Worm (Caenorhabditis elegans) whole organism, young adult: ENCODE data around the gene twk-5.
A peak's percentile ranks its signal among the peaks of the same experiment; 100 is the strongest.

Experiments
- B0336.3 ChIP-seq: fragments of 200-800 bp; sonication (Bioruptor generic); IDR thresholded peaks from 2 replicates; pipeline ENCODE4 v1.3.6; 2022; ENCODE audit warnings: missing genetic modification characterization, missing compliant biosample characterization
- D2030.7 ChIP-seq: fragments of 200-800 bp; sonication (Bioruptor generic); IDR thresholded peaks from 2 replicates; pipeline ENCODE4 v1.3.6; 2022; ENCODE audit warnings: missing genetic modification reagents, missing genetic modification characterization, missing compliant biosample characterization
- F10E7.11 ChIP-seq: sonication (generic microtip); optimal IDR thresholded peaks from 2 replicates; lab custom pipeline; 2017; ENCODE audit warnings: mild to moderate bottlenecking, missing genetic modification characterization, moderate library complexity, missing compliant biosample characterization
- F22D6.2 ChIP-seq: sonication (generic microtip); optimal IDR thresholded peaks from 2 replicates; lab custom pipeline; 2016; ENCODE audit warnings: mild to moderate bottlenecking, missing genetic modification characterization, missing compliant biosample characterization
- F37B4.10 ChIP-seq: fragments of 200-800 bp; sonication (Bioruptor generic); IDR thresholded peaks from 2 replicates; pipeline ENCODE4 v1.3.6; 2022; ENCODE audit warnings: missing genetic modification characterization, missing compliant biosample characterization
- F39B2.1 ChIP-seq: fragments of 200-800 bp; sonication (Bioruptor generic); IDR thresholded peaks from 2 replicates; pipeline ENCODE4 v1.3.6; 2022; ENCODE audit warnings: missing genetic modification reagents, missing genetic modification characterization, missing compliant biosample characterization
- K11D2.4 ChIP-seq: fragments of 200-800 bp; sonication (Bioruptor generic); IDR thresholded peaks from 2 replicates; pipeline ENCODE4 v1.3.6; 2022; ENCODE audit warnings: missing genetic modification reagents, missing genetic modification characterization, missing compliant biosample characterization
- K12H6.12 ChIP-seq: fragments of 200-800 bp; sonication (Bioruptor generic); optimal IDR thresholded peaks from 2 replicates; lab custom pipeline; 2018; ENCODE audit warnings: mild to moderate bottlenecking, missing genetic modification characterization, missing compliant biosample characterization
- T07F8.4 ChIP-seq: sonication (generic microtip); optimal IDR thresholded peaks from 2 replicates; lab custom pipeline; 2016; ENCODE audit warnings: mild to moderate bottlenecking, missing genetic modification characterization, moderate library complexity, missing compliant biosample characterization
- Y53F4B.3 ChIP-seq: fragments of 200-800 bp; sonication (Bioruptor generic); IDR thresholded peaks from 2 replicates; pipeline ENCODE4 v1.3.6; 2022; ENCODE audit warnings: missing genetic modification reagents, missing genetic modification characterization, missing compliant biosample characterization
- Y56A3A.18 ChIP-seq: fragments of 200-800 bp; sonication (Bioruptor generic); IDR thresholded peaks from 2 replicates; pipeline ENCODE4 v1.3.6; 2022; ENCODE audit warnings: missing genetic modification reagents, missing genetic modification characterization, missing compliant biosample characterization
- Y67H2A.10 ChIP-seq: fragments of 200-800 bp; sonication (Bioruptor generic); conservative IDR thresholded peaks from 2 replicates; pipeline ENCODE4 v1.3.6; 2022; ENCODE audit warnings: missing genetic modification reagents, missing genetic modification characterization, missing compliant biosample characterization
- Y95B8A.8 ChIP-seq: fragments of 200-800 bp; sonication (Bioruptor generic); IDR thresholded peaks from 2 replicates; pipeline ENCODE4 v1.3.6; 2022; ENCODE audit warnings: missing genetic modification reagents, missing genetic modification characterization, missing compliant biosample characterization
- ZK185.1 ChIP-seq: sonication (generic microtip); optimal IDR thresholded peaks from 2 replicates; lab custom pipeline; 2016; ENCODE audit warnings: mild to moderate bottlenecking, missing genetic modification characterization, missing compliant biosample characterization; ENCODE audit not compliant: poor library complexity, severe bottlenecking
- akir-1 ChIP-seq: fragments of 200-800 bp; sonication (Bioruptor generic); optimal IDR thresholded peaks from 2 replicates; lab custom pipeline; 2018; ENCODE audit warnings: mild to moderate bottlenecking, missing genetic modification characterization, moderate library complexity, missing compliant biosample characterization
- ama-1 ChIP-seq, 3 experiments: fragments of 150-350 bp in 1 of 3; sonication (generic microtip) in 2 of 3; optimal IDR thresholded peaks; 2 replicates each; lab custom pipeline; 2014 to 2018; ENCODE audit warnings: missing biosample characterization in 2 of 3, missing genetic modification characterization in 2 of 3, missing genetic modification reagents in 2 of 3
- athp-1 ChIP-seq: sonication (generic microtip); optimal IDR thresholded peaks from 2 replicates; lab custom pipeline; 2017; ENCODE audit warnings: mild to moderate bottlenecking, missing genetic modification characterization, missing compliant biosample characterization
- attf-3 ChIP-seq: fragments of 200-800 bp; sonication (Bioruptor generic); conservative IDR thresholded peaks from 2 replicates; pipeline ENCODE4 v1.3.6; 2022; ENCODE audit warnings: missing genetic modification reagents, missing genetic modification characterization, missing compliant biosample characterization
- attf-6 ChIP-seq: fragments of 200-800 bp; sonication (Bioruptor generic); IDR thresholded peaks from 2 replicates; pipeline ENCODE4 v1.3.6; 2022; ENCODE audit warnings: missing genetic modification reagents, missing genetic modification characterization, missing compliant biosample characterization
- cebp-1 ChIP-seq, 2 experiments: fragments of 200-800 bp in 1 of 2; sonication (Bioruptor generic) in 1 of 2; sonication (generic microtip) in 1 of 2; IDR thresholded peaks in 1 of 2; optimal IDR thresholded peaks in 1 of 2; 2 replicates each; pipeline versions ENCODE4 v1.3.6 to Lab custom; 2017 to 2022; ENCODE audit warnings: missing compliant biosample characterization in 2 of 2, missing genetic modification characterization in 2 of 2, mild to moderate bottlenecking in 1 of 2, missing genetic modification reagents in 1 of 2, moderate library complexity in 1 of 2
- ceh-40 ChIP-seq: fragments of 200-800 bp; sonication (Bioruptor generic); IDR thresholded peaks from 2 replicates; pipeline ENCODE4 v1.3.6; 2022; ENCODE audit warnings: missing genetic modification characterization, missing compliant biosample characterization
- ceh-91 ChIP-seq: fragments of 200-800 bp; sonication (Bioruptor generic); IDR thresholded peaks from 2 replicates; pipeline ENCODE4 v1.3.6; 2022; ENCODE audit warnings: missing genetic modification reagents, missing genetic modification characterization, missing compliant biosample characterization
- chd-7 ChIP-seq: sonication (generic microtip); optimal IDR thresholded peaks from 2 replicates; lab custom pipeline; 2016; ENCODE audit warnings: mild to moderate bottlenecking, missing genetic modification characterization, moderate library complexity, missing compliant biosample characterization
- dpff-1 ChIP-seq: sonication (generic microtip); optimal IDR thresholded peaks from 2 replicates; lab custom pipeline; 2017; ENCODE audit warnings: mild to moderate bottlenecking, missing genetic modification characterization, missing compliant biosample characterization
- efl-1 ChIP-seq: fragments of 150-350 bp; optimal IDR thresholded peaks from 2 replicates; lab custom pipeline; 2014; ENCODE audit warnings: missing biosample characterization, missing genetic modification reagents, missing genetic modification characterization
- egl-44 ChIP-seq: fragments of 200-800 bp; sonication (Bioruptor generic); IDR thresholded peaks from 2 replicates; pipeline ENCODE4 v1.3.6; 2022; ENCODE audit warnings: missing genetic modification reagents, missing genetic modification characterization, missing compliant biosample characterization
- gei-17 ChIP-seq: fragments of 200-800 bp; sonication (Bioruptor generic); optimal IDR thresholded peaks from 2 replicates; lab custom pipeline; 2018; ENCODE audit warnings: mild to moderate bottlenecking, missing genetic modification characterization, missing compliant biosample characterization
- hmg-1.2 ChIP-seq: fragments of 200-800 bp; sonication (Bioruptor generic); IDR thresholded peaks from 2 replicates; pipeline ENCODE4 v1.3.6; 2022; ENCODE audit warnings: missing genetic modification reagents, missing genetic modification characterization, missing compliant biosample characterization
- lin-54 ChIP-seq: fragments of 200-800 bp; sonication (Bioruptor generic); optimal IDR thresholded peaks from 2 replicates; lab custom pipeline; 2018; ENCODE audit warnings: mild to moderate bottlenecking, missing genetic modification characterization, missing compliant biosample characterization
- lir-1 ChIP-seq: fragments of 200-800 bp; sonication (Bioruptor generic); conservative IDR thresholded peaks from 2 replicates; pipeline ENCODE4 v1.3.6; 2022; ENCODE audit warnings: missing genetic modification reagents, missing genetic modification characterization, missing compliant biosample characterization
- lsl-1 ChIP-seq: fragments of 200-800 bp; sonication (Bioruptor generic); optimal IDR thresholded peaks from 2 replicates; lab custom pipeline; 2018; ENCODE audit warnings: mild to moderate bottlenecking, missing genetic modification characterization, moderate library complexity, missing compliant biosample characterization
- mcd-1 ChIP-seq: fragments of 200-800 bp; sonication (Bioruptor generic); IDR thresholded peaks from 2 replicates; pipeline ENCODE4 v1.3.6; 2022; ENCODE audit warnings: missing genetic modification reagents, missing genetic modification characterization, missing compliant biosample characterization
- mxl-1 ChIP-seq: sonication (generic microtip); optimal IDR thresholded peaks from 2 replicates; lab custom pipeline; 2016; ENCODE audit warnings: missing genetic modification characterization, missing compliant biosample characterization
- nfya-1 ChIP-seq: sonication (generic microtip); optimal IDR thresholded peaks from 2 replicates; lab custom pipeline; 2017; ENCODE audit warnings: antibody characterized with exemption, missing compliant biosample characterization, missing genetic modification characterization, borderline replicate concordance; ENCODE audit not compliant: insufficient read depth
- nhr-27 ChIP-seq: fragments of 200-800 bp; sonication (Bioruptor generic); optimal IDR thresholded peaks from 2 replicates; lab custom pipeline; 2018; ENCODE audit warnings: mild to moderate bottlenecking, missing genetic modification characterization, moderate library complexity, missing compliant biosample characterization
- rcor-1 ChIP-seq: fragments of 200-800 bp; sonication (Bioruptor generic); IDR thresholded peaks from 2 replicates; pipeline ENCODE4 v1.3.6; 2022; ENCODE audit warnings: missing genetic modification reagents, missing genetic modification characterization, missing compliant biosample characterization
- sea-2 ChIP-seq: fragments of 200-800 bp; sonication (Bioruptor generic); IDR thresholded peaks from 2 replicates; pipeline ENCODE4 v1.3.6; 2022; ENCODE audit warnings: missing genetic modification characterization, missing compliant biosample characterization
- snpc-3.4 ChIP-seq: sonication (generic microtip); optimal IDR thresholded peaks from 2 replicates; lab custom pipeline; 2017; ENCODE audit warnings: missing genetic modification characterization, mild to moderate bottlenecking, missing compliant biosample characterization, antibody characterized with exemption, moderate library complexity, missing genotype, missing genetic modification reagents
- tlf-1 ChIP-seq: fragments of 200-800 bp; sonication (Bioruptor generic); optimal IDR thresholded peaks from 2 replicates; lab custom pipeline; 2018; ENCODE audit warnings: mild to moderate bottlenecking, missing genetic modification characterization, missing compliant biosample characterization
- ztf-28 ChIP-seq: fragments of 200-800 bp; sonication (Bioruptor generic); IDR thresholded peaks from 2 replicates; pipeline ENCODE4 v1.3.6; 2022; ENCODE audit warnings: missing genetic modification reagents, missing genetic modification characterization, missing compliant biosample characterization
- ztf-3 ChIP-seq: fragments of 200-800 bp; sonication (Bioruptor generic); optimal IDR thresholded peaks from 2 replicates; lab custom pipeline; 2018; ENCODE audit warnings: mild to moderate bottlenecking, missing genetic modification characterization, missing compliant biosample characterization
- ztf-6 ChIP-seq: fragments of 200-800 bp; sonication (Bioruptor generic); IDR thresholded peaks from 2 replicates; pipeline ENCODE4 v1.3.6; 2022; ENCODE audit warnings: missing genetic modification reagents, missing genetic modification characterization, missing compliant biosample characterization

twk-5 gene

DNA sequence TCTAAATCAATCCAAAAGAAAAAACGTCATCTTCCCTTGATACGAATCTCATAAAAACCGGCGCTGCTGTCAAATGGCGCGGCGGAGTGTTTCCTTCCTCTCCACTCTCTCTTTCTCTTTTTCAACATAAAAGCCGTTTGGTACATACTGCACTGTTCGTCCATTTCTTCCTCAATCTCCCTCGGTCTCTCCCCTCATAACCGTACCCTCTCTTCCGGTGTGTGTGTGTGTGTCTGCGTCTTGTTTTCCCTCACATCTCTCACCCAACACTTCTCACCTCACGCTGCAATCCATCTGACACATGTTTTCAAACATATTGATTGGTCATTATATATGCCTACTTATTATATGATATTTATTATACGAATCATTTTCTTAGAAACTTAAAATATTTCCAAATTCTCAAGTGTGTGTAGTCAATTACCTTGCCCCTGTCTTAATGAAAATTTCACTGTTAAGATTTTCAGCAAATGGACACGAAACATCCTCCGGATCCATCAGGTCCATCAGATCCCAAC, 20.6 kb downstream of the twk-5 start, which contains the start of the genes aars-1 and rga-1 (continued):
- TF ChIP-seq athp-1 (tag; lab: Kevin White, UChicago) (no peak), Y67H2A.10 (no peak), cebp-1 (GFP tag; IDR thresholded peaks at IDR 0.05; lab: Robert Waterston, UW) (no peak), cebp-1 (tag; optimal IDR thresholded peaks at IDR 0.05; lab: Kevin White, UChicago) (peak; percentile 59), ceh-40 (GFP tag; lab: Robert Waterston, UW) (no peak), egl-44 (GFP tag; lab: Robert Waterston, UW) (no peak), tlf-1 (GFP tag; lab: Kevin White, UChicago) (no peak), ceh-91 (GFP tag; lab: Robert Waterston, UW) (no peak), gei-17 (no peak), sea-2 (GFP tag; lab: Robert Waterston, UW) (no peak), ztf-3 (no peak), lsl-1 (no peak), efl-1 (GFP tag; lab: Kevin White, UChicago) (no peak), attf-6 (no peak), F22D6.2 (tag; lab: Kevin White, UChicago) (no peak), F37B4.10 (GFP tag; lab: Robert Waterston, UW) (no peak), chd-7 (tag; lab: Kevin White, UChicago) (peak; percentile 30), ztf-6 (GFP tag; lab: Robert Waterston, UW) (no peak), Y56A3A.18 (no peak), ama-1 (optimal IDR thresholded peaks at IDR 0.05; lab: Kevin White, UChicago) (no peak), ama-1 (GFP tag; optimal IDR thresholded peaks at IDR 0.05; lab: Kevin White, UChicago) (no peak), lir-1 (GFP tag; lab: Robert Waterston, UW) (no peak; the same call in 1 of the 2 replicates), nfya-1 (no peak), ztf-28 (GFP tag; lab: Robert Waterston, UW) (no peak), dpff-1 (tag; lab: Kevin White, UChicago) (no peak), rcor-1 (GFP tag; lab: Robert Waterston, UW) (no peak), K11D2.4 (GFP tag; lab: Robert Waterston, UW) (no peak), Y53F4B.3 (no peak), mxl-1 (tag; lab: Kevin White, UChicago) (no peak), snpc-3.4 (tag; lab: Kevin White, UChicago) (no peak), attf-3 (GFP tag; lab: Robert Waterston, UW) (no peak), akir-1 (GFP tag; lab: Kevin White, UChicago) (no peak), Y95B8A.8 (GFP tag; lab: Robert Waterston, UW) (no peak), T07F8.4 (tag; lab: Kevin White, UChicago) (no peak), mcd-1 (GFP tag; lab: Robert Waterston, UW) (0 out of 2 replicates have a peak, but pooled peaks have one; percentile 48), K12H6.12 (tag; lab: Kevin White, UChicago) (peak; percentile 4), F39B2.1 (GFP tag; lab: Robert Waterston, UW) (no peak)
- TF ChIP-seq, all 124 proteins: peak for 22

DNA sequence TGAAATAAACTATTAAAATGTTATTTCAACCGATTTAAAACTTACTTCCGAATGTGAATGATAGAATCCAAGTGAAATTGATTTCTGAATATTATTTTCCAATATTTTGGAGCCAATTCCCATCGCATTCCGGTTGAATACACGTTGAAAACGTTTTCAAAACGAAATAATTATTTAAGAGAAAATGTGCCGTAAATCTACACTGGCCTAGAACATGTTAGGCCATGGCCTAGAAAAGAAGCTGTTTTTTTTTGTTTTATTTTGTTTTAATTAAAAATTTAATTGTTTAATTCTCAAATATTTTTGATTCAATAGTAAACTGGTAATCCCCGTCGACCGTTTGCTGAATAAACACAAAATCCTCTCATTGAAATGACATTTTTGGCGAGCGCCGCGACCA, 21.2 kb downstream of the twk-5 start:
- TF ChIP-seq lin-54 (GFP tag; lab: Kevin White, UChicago) (no peak), hmg-1.2 (no peak), ZK185.1 (tag; lab: Kevin White, UChicago) (no peak), F10E7.11 (no peak), rcor-1 (GFP tag; lab: Robert Waterston, UW) (no peak), nhr-27 (no peak), B0336.3 (GFP tag; lab: Robert Waterston, UW) (no peak), D2030.7 (no peak), Y67H2A.10 (no peak)
